Worm (Caenorhabditis elegans) whole organism, late embryonic: Measurements from ENCODE around the gene Y45F10B.59.

Experiments
- ceh-30 ChIP-seq: fragments of 150-350 bp; optimal IDR thresholded peaks from 2 replicates; lab custom pipeline; 2014; ENCODE audit warnings: missing biosample characterization, missing genetic modification characterization
- pqm-1 ChIP-seq: sonication (generic microtip); optimal IDR thresholded peaks from 2 replicates; lab custom pipeline; 2016; ENCODE audit warnings: missing genetic modification characterization, missing compliant biosample characterization

DNA sequence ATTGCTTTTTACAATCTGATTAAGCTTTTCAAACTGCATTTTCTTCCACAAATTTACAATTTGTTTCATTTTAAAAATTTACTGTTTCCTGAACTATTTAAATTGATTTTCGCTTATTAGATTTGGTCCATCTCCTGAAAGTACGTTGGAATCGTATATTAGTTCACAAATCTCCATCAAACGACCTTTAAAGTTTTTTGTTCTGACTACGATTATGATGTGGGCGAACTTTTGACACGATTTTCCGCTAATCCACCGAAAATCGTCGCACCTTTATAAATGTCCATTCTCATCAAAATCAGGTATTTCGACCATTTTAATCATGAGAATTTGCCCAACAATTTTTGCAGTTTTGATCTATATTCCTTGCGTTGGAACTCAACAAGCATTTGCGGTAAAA, 21.1 kb downstream of the Y45F10B.59 start, which contains the start of gene C08F11.1:
- no peak for TF ChIP-seq ceh-30 (tag; lab: Kevin White, UChicago)
- TF ChIP-seq pqm-1 (tag; lab: Kevin White, UChicago) = no peak
